Worm (Caenorhabditis elegans): Measurements from ENCODE around the gene F55G7.3.

The F55G7.3 gene

ce11 chrX:11924158-11924557, 17.7 kb downstream of the F55G7.3 start, which contains the start of gene F55G7.1 (continued):
- TF ChIP-seq fkh-4 (tag; optimal IDR thresholded peaks at IDR 0.05; ENCODE audit: borderline replicate concordance) (no peak), mep-1 (tag; optimal IDR thresholded peaks at IDR 0.05) (peak; percentile 65), nhr-90 (tag; optimal IDR thresholded peaks at IDR 0.05; ENCODE audit: poor library complexity) (peak; percentile 72), nhr-12 (tag; optimal IDR thresholded peaks at IDR 0.05) (no peak), swsn-7 (tag; optimal IDR thresholded peaks at IDR 0.05) (peak; percentile 32), mef-2 (tag; optimal IDR thresholded peaks at IDR 0.05) (no peak), irx-1 (tag; optimal IDR thresholded peaks at IDR 0.05) (peak; percentile 32), unc-130 (tag; optimal IDR thresholded peaks at IDR 0.05) (no peak), nhr-47 (tag; optimal IDR thresholded peaks at IDR 0.05) (peak; percentile 77), lin-14 (GFP tag; optimal IDR thresholded peaks at IDR 0.05) (peak; percentile 51), lin-39 (tag; optimal IDR thresholded peaks at IDR 0.05) (peak; percentile 5), nhr-76 (tag; optimal IDR thresholded peaks at IDR 0.05) (no peak), fkh-8 (tag; optimal IDR thresholded peaks at IDR 0.05) (no peak)

- TF ChIP-seq unc-62 (GFP tag; optimal IDR thresholded peaks at IDR 0.05) (no peak), dsc-1 (tag; optimal IDR thresholded peaks at IDR 0.05) (peak; percentile 72), lin-14 (GFP tag; optimal IDR thresholded peaks at IDR 0.05) (peak; percentile 22), ceh-8 (GFP tag; optimal IDR thresholded peaks at IDR 0.05) (peak; percentile 60)
Observed at ce11 chrX:11920723-11921283, 21.0 kb downstream of the F55G7.3 start, which contains the start of gene Y62H9A.14. Y62H9A.14 (plus strand) TSS chrX:11921233.

DNA sequence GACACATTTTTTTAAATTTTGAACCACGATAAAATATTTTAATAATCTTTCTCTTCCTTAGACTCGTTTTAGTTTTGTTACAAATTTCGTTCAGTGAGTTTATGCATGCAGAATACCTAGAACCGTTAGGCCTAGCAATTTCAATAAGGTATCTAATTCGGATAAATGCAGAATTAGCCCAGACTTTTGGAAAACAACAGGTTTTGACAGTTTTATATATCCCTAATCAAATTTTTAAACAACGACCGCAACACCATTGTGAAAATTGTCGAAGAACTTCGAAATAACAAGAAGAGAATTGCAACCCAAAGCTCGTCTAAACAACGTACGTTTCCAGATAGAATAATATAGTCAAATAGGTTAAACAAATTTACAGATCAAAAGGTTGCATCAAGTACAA, 23.9 kb downstream of the F55G7.3 start, which contains the start of gene Y62H9A.16:
Gene Y62H9A.16 (plus strand): TSS at position 301 of the 400 bp plus-strand sequence.
- TF ChIP-seq nhr-47 (tag; optimal IDR thresholded peaks at IDR 0.05) (no peak), lin-15B (tag; optimal IDR thresholded peaks at IDR 0.05) (no peak), aly-2 (tag; optimal IDR thresholded peaks at IDR 0.05) (no peak), hpl-2 (GFP tag; optimal IDR thresholded peaks at IDR 0.05) (no peak), dpl-1 (GFP tag; optimal IDR thresholded peaks at IDR 0.05) (no peak), jun-1 (tag; optimal IDR thresholded peaks at IDR 0.05) (no peak), ceh-88 (GFP tag; IDR thresholded peaks at IDR 0.05) (no peak), ama-1 (optimal IDR thresholded peaks at IDR 0.05) (no peak), swsn-7 (tag; optimal IDR thresholded peaks at IDR 0.05) (no peak), C34B4.2 (tag; optimal IDR thresholded peaks at IDR 0.05) (no peak), nhr-11 (tag; optimal IDR thresholded peaks at IDR 0.05) (no peak), nhr-84 (tag; optimal IDR thresholded peaks at IDR 0.05) (no peak), unc-86 (tag; optimal IDR thresholded peaks at IDR 0.05) (no peak), elt-2 (tag; optimal IDR thresholded peaks at IDR 0.05) (no peak)

ce11 chrX:11916705-11917104, 25.1 kb downstream of the F55G7.3 start, which contains the start of gene Y62H9A.13:
Y62H9A.13 (plus strand) TSS chrX:11917005.
- TF ChIP-seq nhr-19 (GFP tag; conservative IDR thresholded peaks at IDR 0.05) (no peak), ces-1 (GFP tag; optimal IDR thresholded peaks at IDR 0.05) (no peak), zip-4 (GFP tag; optimal IDR thresholded peaks at IDR 0.05) (no peak)

DNA sequence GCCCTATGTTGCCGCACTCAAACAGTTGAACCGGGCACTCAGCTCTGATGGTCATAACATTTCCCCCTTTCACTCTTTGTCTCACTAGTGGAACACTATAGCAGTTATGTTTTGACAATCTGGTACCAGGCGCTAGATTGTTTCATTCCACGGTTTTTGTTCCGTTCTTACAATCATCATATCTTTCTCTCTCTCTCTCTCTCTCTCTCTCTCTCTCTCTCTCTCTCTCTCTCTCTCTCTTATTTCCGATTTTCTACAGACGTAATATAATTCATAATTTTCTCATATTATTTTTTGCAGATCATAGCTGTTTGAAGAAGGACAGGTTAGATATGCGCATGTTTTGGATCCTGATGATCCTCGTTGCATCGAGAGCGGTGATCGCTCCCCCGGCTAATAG, 28.0 kb downstream of the F55G7.3 start, which contains the start of gene Y62H9A.12:
Gene Y62H9A.12 (plus strand): TSS at position 301 of the 400 bp plus-strand sequence.
- no peak for TF ChIP-seq fkh-8 (tag; optimal IDR thresholded peaks at IDR 0.05)
- TF ChIP-seq alr-1 (tag; optimal IDR thresholded peaks at IDR 0.05; ENCODE audit: borderline replicate concordance): no peak
- TF ChIP-seq zip-4 (GFP tag; optimal IDR thresholded peaks at IDR 0.05): no peak
- no peak for TF ChIP-seq sox-4 (tag; optimal IDR thresholded peaks at IDR 0.05)
- TF ChIP-seq unc-86 (tag; optimal IDR thresholded peaks at IDR 0.05): no peak
- TF ChIP-seq aha-1 (tag; optimal IDR thresholded peaks at IDR 0.05): no peak
- TF ChIP-seq sptf-1 (tag; optimal IDR thresholded peaks at IDR 0.05): no peak
- no peak for TF ChIP-seq nhr-47 (tag; optimal IDR thresholded peaks at IDR 0.05)
- no peak for TF ChIP-seq jun-1 (tag; optimal IDR thresholded peaks at IDR 0.05)
- TF ChIP-seq nhr-20 (tag; optimal IDR thresholded peaks at IDR 0.05): no peak
- no peak for TF ChIP-seq C04F5.9 (tag; optimal IDR thresholded peaks at IDR 0.05)
- no peak for TF ChIP-seq ceh-8 (GFP tag; optimal IDR thresholded peaks at IDR 0.05)
- no peak for TF ChIP-seq dsc-1 (tag; optimal IDR thresholded peaks at IDR 0.05)
- TF ChIP-seq lin-35 (GFP tag; optimal IDR thresholded peaks at IDR 0.05): no peak
- no peak for TF ChIP-seq nhr-237 (tag; optimal IDR thresholded peaks at IDR 0.05)
- TF ChIP-seq lsy-2 (tag; optimal IDR thresholded peaks at IDR 0.05): no peak
